Worm (Caenorhabditis elegans) whole organism, L2 larva: ENCODE results near the gene F59A2.5.
"Not testable (repeated sequence)": the region's sequence is repeated elsewhere in the genome, so short reads cannot be mapped to it uniquely, and the experiment has no call there.

Experiments used
- ZK546.5 ChIP-seq: sonication (generic microtip); optimal IDR thresholded peaks from 2 replicates; lab custom pipeline; 2017; ENCODE audit warnings: missing biosample characterization, missing genetic modification characterization
- ama-1 ChIP-seq: fragments of 150-350 bp; optimal IDR thresholded peaks from 2 replicates; lab custom pipeline; 2018; ENCODE audit warnings: inconsistent platforms
- elt-1 ChIP-seq: fragments of 150-350 bp; optimal IDR thresholded peaks from 2 replicates; lab custom pipeline; 2014; ENCODE audit warnings: missing biosample characterization, missing genetic modification characterization
- mab-5 ChIP-seq: fragments of 150-350 bp; optimal IDR thresholded peaks from 2 replicates; lab custom pipeline; 2014; ENCODE audit warnings: missing biosample characterization, missing genetic modification characterization
- nhr-23 ChIP-seq: fragments of 150-350 bp; optimal IDR thresholded peaks from 2 replicates; lab custom pipeline; 2014; ENCODE audit warnings: missing biosample characterization, missing genetic modification reagents, missing genetic modification characterization
- nhr-237 ChIP-seq: fragments of 150-350 bp; optimal IDR thresholded peaks from 2 replicates; lab custom pipeline; 2014; ENCODE audit warnings: missing biosample characterization, missing genetic modification characterization
- sma-3 ChIP-seq: sonication (generic microtip); optimal IDR thresholded peaks from 2 replicates; lab custom pipeline; 2016; ENCODE audit warnings: missing genetic modification reagents, missing genetic modification characterization, missing compliant biosample characterization
- snpc-4 ChIP-seq: fragments of 150-350 bp; optimal IDR thresholded peaks from 2 replicates; lab custom pipeline; 2014; ENCODE audit warnings: missing biosample characterization, missing genetic modification characterization
- unc-39 ChIP-seq: fragments of 150-350 bp; optimal IDR thresholded peaks from 2 replicates; lab custom pipeline; 2014; ENCODE audit warnings: missing biosample characterization, missing genetic modification characterization
- unc-62 ChIP-seq: fragments of 150-350 bp; optimal IDR thresholded peaks from 2 replicates; lab custom pipeline; 2014; ENCODE audit warnings: missing biosample characterization, missing genetic modification reagents, missing genetic modification characterization
- zag-1 ChIP-seq: fragments of 150-350 bp; optimal IDR thresholded peaks from 2 replicates; lab custom pipeline; 2014; ENCODE audit warnings: missing biosample characterization, missing genetic modification characterization
- ztf-11 ChIP-seq: sonication (generic microtip); optimal IDR thresholded peaks from 2 replicates; lab custom pipeline; 2017; ENCODE audit warnings: missing biosample characterization, missing genetic modification characterization

F59A2.5 gene

DNA sequence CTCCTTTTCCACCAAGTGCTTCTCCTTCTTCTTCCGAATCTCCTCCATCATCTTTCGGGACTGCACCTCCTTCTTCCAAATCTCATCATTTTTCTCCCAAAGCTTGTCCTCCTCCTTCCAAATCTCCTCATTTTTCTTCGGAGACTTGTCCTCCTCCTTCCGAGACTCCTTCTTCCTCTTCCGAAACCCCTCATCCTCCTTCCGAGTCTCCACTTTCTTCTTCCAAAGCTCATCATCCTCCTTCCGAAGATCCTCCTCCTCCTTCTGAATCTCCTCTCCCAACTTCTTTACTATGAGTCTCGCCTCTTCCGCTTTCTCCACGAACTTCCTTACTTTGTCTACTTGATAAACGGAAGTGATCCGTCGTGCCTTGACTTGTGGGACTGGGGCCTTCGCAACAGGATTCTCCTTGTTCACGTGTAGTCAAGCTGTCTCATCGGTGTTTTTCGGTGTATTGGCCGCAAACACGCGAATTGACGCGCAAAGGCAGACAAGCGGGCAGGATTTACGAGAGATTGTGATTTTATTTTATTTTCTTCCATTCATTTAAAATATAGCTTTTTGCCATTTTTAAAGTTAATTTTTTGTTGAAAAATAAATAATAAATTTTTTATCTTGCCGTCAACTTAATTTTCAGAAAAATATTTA is 48.0 kb downstream of the F59A2.5 start, which contains the start of the genes K01A11.3 and C34C12.12:
Gene K01A11.3 (minus strand): TSS at position 51 of the 648 bp plus-strand sequence.
Gene C34C12.12 (plus strand): TSS at position 632 of the 648 bp plus-strand sequence.
- no peak for TF ChIP-seq nhr-23 (tag; lab: Kevin White, UChicago)
- TF ChIP-seq elt-1 (tag; lab: Kevin White, UChicago), result no peak
- TF ChIP-seq snpc-4 (tag; lab: Kevin White, UChicago), result no peak
- no peak for TF ChIP-seq unc-62
- TF ChIP-seq mab-5 (tag; lab: Kevin White, UChicago), result no peak
- TF ChIP-seq ztf-11, result no peak
- no peak for TF ChIP-seq ZK546.5 (tag; lab: Kevin White, UChicago)

DNA sequence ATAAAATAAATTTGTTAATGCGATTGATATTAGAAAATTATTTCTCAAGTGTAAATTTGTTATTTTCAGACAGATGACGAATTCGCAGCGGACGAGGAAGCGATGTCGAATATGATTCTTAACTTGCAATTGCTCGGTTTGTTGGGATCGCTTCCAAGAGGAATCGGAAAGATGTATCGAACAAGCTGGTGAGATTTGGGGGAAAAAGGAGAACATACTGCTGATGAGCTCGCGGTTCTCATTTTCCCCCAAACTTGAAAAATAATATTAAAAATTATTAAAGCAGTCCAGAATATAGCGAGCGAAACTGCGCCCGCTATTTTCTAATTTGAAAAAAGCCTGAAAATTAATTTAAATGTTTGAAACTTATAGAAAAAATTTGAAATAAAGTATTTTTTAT is 48.8 kb downstream of the F59A2.5 start, which contains the start of gene C34C12.2:
Gene C34C12.2 (plus strand): TSS at position 301 of the 400 bp plus-strand sequence.
- not testable (repeated sequence) for TF ChIP-seq unc-39 (tag; lab: Kevin White, UChicago); nhr-237 (tag; lab: Kevin White, UChicago); ama-1 (lab: Kevin White, UChicago)

DNA sequence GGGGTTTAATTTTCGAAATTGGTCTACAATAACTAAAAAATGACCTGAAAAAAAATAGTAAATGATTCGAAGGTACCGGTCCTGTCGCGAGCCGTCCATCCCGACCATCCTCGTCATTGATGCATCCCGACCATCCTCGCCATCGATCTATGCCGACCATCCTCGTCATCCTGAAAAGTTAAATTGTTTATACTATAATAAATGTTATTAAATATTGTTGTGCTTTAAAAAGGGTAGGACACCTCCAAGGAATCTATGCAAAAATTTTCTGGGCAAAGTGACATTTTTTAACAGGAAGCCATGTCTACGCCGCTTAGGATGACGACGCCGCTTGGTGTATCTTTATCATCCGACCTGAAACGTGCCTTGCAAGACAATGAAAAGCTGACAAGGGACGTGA is 49.4 kb downstream of the F59A2.5 start, which contains the start of gene C34C12.1:
Gene C34C12.1 (plus strand): TSS at position 301 of the 400 bp plus-strand sequence.
- not testable (repeated sequence) for TF ChIP-seq zag-1 (tag; lab: Kevin White, UChicago); ama-1 (lab: Kevin White, UChicago); sma-3 (GFP tag; lab: Kevin White, UChicago)
